Fruit fly (Drosophila melanogaster): ENCODE data around the gene Cp38.

The Cp38 gene

dm6 chrX:8493473-8493872 is 11.8 kb downstream of the Cp38 start (continued):
- TF ChIP-seq CG7963 (GFP tag; IDR thresholded peaks at IDR 0.05; ENCODE audit: partially characterized antibody) = no peak
- no peak for TF ChIP-seq bbx (GFP tag; IDR thresholded peaks at IDR 0.05; ENCODE audit: partially characterized antibody)
- peak; percentile 22 for TF ChIP-seq CG18619 (GFP tag; optimal IDR thresholded peaks at IDR 0.05)
- TF ChIP-seq CG32767 (GFP tag; IDR thresholded peaks at IDR 0.05) = peak; percentile 39; the same call in 1 of the 2 replicates
- TF ChIP-seq trem (tag; optimal IDR thresholded peaks at IDR 0.05) = no peak
- TF ChIP-seq CG2129 (GFP tag; IDR thresholded peaks at IDR 0.05; ENCODE audit: partially characterized antibody) = no peak
- no peak for TF ChIP-seq Dll (GFP tag; IDR thresholded peaks at IDR 0.05; ENCODE audit: partially characterized antibody)
- TF ChIP-seq CG11093 (GFP tag; IDR thresholded peaks at IDR 0.05) = no peak
- TF ChIP-seq CG3065 (GFP tag; optimal IDR thresholded peaks at IDR 0.05) = no peak
- peak; percentile 81 for TF ChIP-seq dysf (GFP tag; IDR thresholded peaks at IDR 0.05)
- TF ChIP-seq ham (GFP tag; IDR thresholded peaks at IDR 0.05) = no peak
- TF ChIP-seq hbn (GFP tag; IDR thresholded peaks at IDR 0.05; ENCODE audit: partially characterized antibody) = no peak
- no peak for TF ChIP-seq lbe (GFP tag; optimal IDR thresholded peaks at IDR 0.05)
- TF ChIP-seq Lpt (GFP tag; optimal IDR thresholded peaks at IDR 0.05) = no peak
- no peak for TF ChIP-seq CG14710 (tag; optimal IDR thresholded peaks at IDR 0.05)
- no peak for TF ChIP-seq Atf-2 (GFP tag; optimal IDR thresholded peaks at IDR 0.05)
- TF ChIP-seq CG17568 (GFP tag; optimal IDR thresholded peaks at IDR 0.05) = peak; percentile 29
- no peak for TF ChIP-seq Lim3 (GFP tag; IDR thresholded peaks at IDR 0.05)
- TF ChIP-seq repo (GFP tag; optimal IDR thresholded peaks at IDR 0.05) = no peak
- TF ChIP-seq CG7839 (tag; optimal IDR thresholded peaks at IDR 0.05) = peak; percentile 68
- TF ChIP-seq CG31388 (GFP tag; optimal IDR thresholded peaks at IDR 0.05) = no peak
- no peak for TF ChIP-seq p53 (GFP tag; optimal IDR thresholded peaks at IDR 0.05)
- no peak for TF ChIP-seq jumu (GFP tag; optimal IDR thresholded peaks at IDR 0.05)
- no peak for TF ChIP-seq NC2β (GFP tag; optimal IDR thresholded peaks at IDR 0.05)
- no peak for TF ChIP-seq crol (GFP tag; IDR thresholded peaks at IDR 0.05)
- no peak for TF ChIP-seq CG31365 (tag; optimal IDR thresholded peaks at IDR 0.05)
- TF ChIP-seq CG34422 (GFP tag; IDR thresholded peaks at IDR 0.05) = peak; percentile 65; the same call in 1 of the 3 replicates
- TF ChIP-seq Sry-δ (GFP tag; optimal IDR thresholded peaks at IDR 0.05) = no peak
- no peak for TF ChIP-seq CG9437 (GFP tag; optimal IDR thresholded peaks at IDR 0.05)
- TF ChIP-seq CG15479 (GFP tag; optimal IDR thresholded peaks at IDR 0.05) = no peak
- no peak for TF ChIP-seq bigmax (GFP tag; optimal IDR thresholded peaks at IDR 0.05)
- TF ChIP-seq CG7786 (GFP tag; optimal IDR thresholded peaks at IDR 0.05) = peak; percentile 11
- TF ChIP-seq MBD-R2 (GFP tag; IDR thresholded peaks at IDR 0.05) = peak; percentile 14; the same call in 1 of the 2 replicates
- peak; percentile 13 for TF ChIP-seq CG11504 (tag; optimal IDR thresholded peaks at IDR 0.05)
- TF ChIP-seq twi (tag; optimal IDR thresholded peaks at IDR 0.05) = no peak
- TF ChIP-seq chinmo (GFP tag; IDR thresholded peaks at IDR 0.05; ENCODE audit: partially characterized antibody) = no peak
- no peak for TF ChIP-seq Sry-β (GFP tag; optimal IDR thresholded peaks at IDR 0.05)
- TF ChIP-seq CG10267 (tag; optimal IDR thresholded peaks at IDR 0.05) = no peak
- no peak for TF ChIP-seq dimm (GFP tag; IDR thresholded peaks at IDR 0.05)
- TF ChIP-seq CG8290 (GFP tag; optimal IDR thresholded peaks at IDR 0.05) = no peak
- TF ChIP-seq CG8290 (tag; optimal IDR thresholded peaks at IDR 0.05) = peak in 1 of 2 experiments; percentile 87
- TF ChIP-seq Jarid2 (GFP tag; optimal IDR thresholded peaks at IDR 0.05) = no peak
- no peak for TF ChIP-seq peb (GFP tag; IDR thresholded peaks at IDR 0.05)
- TF ChIP-seq Adf1 (GFP tag; IDR thresholded peaks at IDR 0.05) = no peak
- TF ChIP-seq CG10959 (GFP tag; IDR thresholded peaks at IDR 0.05) = no peak
- TF ChIP-seq CG10565 (GFP tag; optimal IDR thresholded peaks at IDR 0.05) = no peak
- no peak for TF ChIP-seq CG34376 (GFP tag; optimal IDR thresholded peaks at IDR 0.05)
- no peak for TF ChIP-seq CG6765 (GFP tag; optimal IDR thresholded peaks at IDR 0.05)
- TF ChIP-seq Antp (GFP tag; optimal IDR thresholded peaks at IDR 0.05) = no peak
- peak; percentile 14 for TF ChIP-seq bcd (GFP tag; optimal IDR thresholded peaks at IDR 0.05)
- peak; percentile 38; the same call in 1 of the 2 replicates for TF ChIP-seq CG11247 (GFP tag; IDR thresholded peaks at IDR 0.05)
- no peak for TF ChIP-seq Bgb (GFP tag; IDR thresholded peaks at IDR 0.05; ENCODE audit: partially characterized antibody)
